Worm (Caenorhabditis elegans) whole organism, early embryonic: ENCODE measurements around the gene ttr-1.

Source experiments
- B0310.2 ChIP-seq: sonication (generic microtip); optimal IDR thresholded peaks from 2 replicates; lab custom pipeline; 2016; ENCODE audit warnings: mild to moderate bottlenecking, missing genetic modification characterization, missing compliant biosample characterization
- ama-1 ChIP-seq: fragments of 150-350 bp; optimal IDR thresholded peaks from 2 replicates; lab custom pipeline; 2014
- ceh-36 ChIP-seq: sonication (generic microtip); optimal IDR thresholded peaks from 2 replicates; lab custom pipeline; 2016; ENCODE audit warnings: missing genetic modification characterization, inconsistent platforms, missing compliant biosample characterization
- ets-7 ChIP-seq: sonication (generic microtip); optimal IDR thresholded peaks from 2 replicates; lab custom pipeline; 2016; ENCODE audit warnings: missing genotype, missing genetic modification characterization, missing compliant biosample characterization
- flt-1 ChIP-seq: fragments of 200-800 bp; sonication (Bioruptor generic); IDR thresholded peaks from 2 replicates; pipeline ENCODE4 v1.3.6; 2022; ENCODE audit warnings: missing genetic modification characterization, missing compliant biosample characterization
- hnd-1 ChIP-seq: sonication (generic microtip); optimal IDR thresholded peaks from 2 replicates; lab custom pipeline; 2016; ENCODE audit warnings: missing genetic modification characterization, missing compliant biosample characterization

ce11 chrIII:9964416-9964815, 35.5 kb downstream of the ttr-1 start:
- TF ChIP-seq flt-1 (GFP tag; lab: Robert Waterston, UW): no peak
- no peak for TF ChIP-seq ama-1 (lab: Kevin White, UChicago)
- no peak for TF ChIP-seq ets-7 (tag; lab: Kevin White, UChicago)
- TF ChIP-seq B0310.2 (tag; lab: Kevin White, UChicago): no peak
- TF ChIP-seq hnd-1 (tag; lab: Kevin White, UChicago): no peak
- TF ChIP-seq ceh-36: no peak
